Fruit fly (Drosophila melanogaster): ENCODE measurements around the gene LSm-4.
A peak's percentile ranks its signal among the peaks of the same experiment; 100 is the strongest.

The LSm-4 gene

dm6 chr2L:10386208-10386805 lies 18.7 kb downstream of the LSm-4 start, which contains the start of the genes Cdk1 and mRpS7 (continued):
- TF ChIP-seq yki (optimal IDR thresholded peaks at IDR 0.05) (no peak), gfzf (GFP tag; optimal IDR thresholded peaks at IDR 0.05) (peak; percentile 26), klu (GFP tag; IDR thresholded peaks at IDR 0.05) (no peak; the same call in 1 of the 2 replicates), aop (GFP tag; IDR thresholded peaks at IDR 0.05) (no peak), grau (tag; optimal IDR thresholded peaks at IDR 0.05) (peak; percentile 81), jigr1 (GFP tag; IDR thresholded peaks at IDR 0.05) (peak; percentile 65; the same call in 1 of the 3 replicates), bowl (GFP tag; IDR thresholded peaks at IDR 0.05) (no peak), CG3281 (GFP tag; optimal IDR thresholded peaks at IDR 0.05) (peak; percentile 75), Kr (GFP tag; optimal IDR thresholded peaks at IDR 0.05) (no peak), croc (GFP tag; conservative IDR thresholded peaks at IDR 0.05) (peak; percentile 57), stwl (tag; optimal IDR thresholded peaks at IDR 0.05) (no peak), Dfd (GFP tag; optimal IDR thresholded peaks at IDR 0.05) (no peak), da (GFP tag; optimal IDR thresholded peaks at IDR 0.05) (peak; percentile 34), CG9797 (GFP tag; optimal IDR thresholded peaks at IDR 0.05) (peak; percentile 28), nerfin-1 (tag; optimal IDR thresholded peaks at IDR 0.05) (peak; percentile 51), ara (GFP tag; IDR thresholded peaks at IDR 0.05) (no peak), tio (GFP tag; optimal IDR thresholded peaks at IDR 0.05) (peak; percentile 74), Nf-YA (GFP tag; IDR thresholded peaks at IDR 0.05) (no peak), CG5180 (GFP tag; optimal IDR thresholded peaks at IDR 0.05) (no peak), CG6254 (GFP tag; optimal IDR thresholded peaks at IDR 0.05) (peak; percentile 38), CG4820 (GFP tag; optimal IDR thresholded peaks at IDR 0.05) (peak; percentile 70), CG15696 (tag; optimal IDR thresholded peaks at IDR 0.05) (peak; percentile 60), hth (optimal IDR thresholded peaks at IDR 0.05) (no peak), exex (tag; optimal IDR thresholded peaks at IDR 0.05) (peak; percentile 39), CG10979 (tag; optimal IDR thresholded peaks at IDR 0.05) (peak; percentile 70), Meics (GFP tag; optimal IDR thresholded peaks at IDR 0.05) (peak; percentile 79), CG7963 (GFP tag; IDR thresholded peaks at IDR 0.05; ENCODE audit: partially characterized antibody) (no peak), D19B (GFP tag; optimal IDR thresholded peaks at IDR 0.05) (peak; percentile 59), CG11695 (GFP tag; IDR thresholded peaks at IDR 0.05) (peak; percentile 70), gro (GFP tag; optimal IDR thresholded peaks at IDR 0.05) (no peak), seq (GFP tag; IDR thresholded peaks at IDR 0.05) (no peak), Rx (GFP tag; IDR thresholded peaks at IDR 0.05) (no peak), CG11247 (GFP tag; IDR thresholded peaks at IDR 0.05) (peak; percentile 43; the same call in 1 of the 2 replicates), CG7357 (GFP tag; IDR thresholded peaks at IDR 0.05) (peak; percentile 65; the same call in 2 of the 3 replicates), ham (GFP tag; IDR thresholded peaks at IDR 0.05) (no peak), CG18619 (GFP tag; optimal IDR thresholded peaks at IDR 0.05) (peak; percentile 72), pzg (GFP tag; optimal IDR thresholded peaks at IDR 0.05) (peak; percentile 47), CG11398 (GFP tag; optimal IDR thresholded peaks at IDR 0.05) (no peak), ssp (GFP tag; IDR thresholded peaks at IDR 0.05) (peak; percentile 71), Hr51 (GFP tag; optimal IDR thresholded peaks at IDR 0.05) (peak; percentile 4 to 81), CG3838 (GFP tag; optimal IDR thresholded peaks at IDR 0.05) (peak; percentile 63), CG17802 (tag; optimal IDR thresholded peaks at IDR 0.05) (peak; percentile 85), crol (GFP tag; IDR thresholded peaks at IDR 0.05) (no peak), CG2202 (tag; optimal IDR thresholded peaks at IDR 0.05) (no peak), Sry-β (GFP tag; optimal IDR thresholded peaks at IDR 0.05) (no peak), dpn (GFP tag; optimal IDR thresholded peaks at IDR 0.05) (peak; percentile 29 to 62), CG18476 (GFP tag; optimal IDR thresholded peaks at IDR 0.05) (peak; percentile 64), lbe (GFP tag; optimal IDR thresholded peaks at IDR 0.05) (no peak), hb (GFP tag; IDR thresholded peaks at IDR 0.05; ENCODE audit: partially characterized antibody) (no peak), fd102C (GFP tag; optimal IDR thresholded peaks at IDR 0.05) (no peak), CG2678 (tag; optimal IDR thresholded peaks at IDR 0.05) (peak; percentile 87)

Measured in whole organism, embryonic.